Worm (Caenorhabditis elegans) whole organism, L4/young adult: ENCODE measurements around the gene R13A5.7.

ENCODE experiments used
- W03F9.2 ChIP-seq: fragments of 150-350 bp; optimal IDR thresholded peaks from 2 replicates; lab custom pipeline; 2014; ENCODE audit warnings: missing biosample characterization, missing genetic modification characterization
- dao-5 ChIP-seq: sonication (generic microtip); optimal IDR thresholded peaks from 2 replicates; lab custom pipeline; 2016; ENCODE audit warnings: missing genotype, missing genetic modification characterization, moderate library complexity, missing compliant biosample characterization
- him-1 ChIP-seq: sonication (generic microtip); optimal IDR thresholded peaks from 2 replicates; lab custom pipeline; 2016; ENCODE audit warnings: missing genotype, missing genetic modification reagents, missing genetic modification characterization, missing compliant biosample characterization

- TF ChIP-seq W03F9.2 (tag; lab: Kevin White, UChicago) (peak; percentile 21), dao-5 (tag; lab: Kevin White, UChicago) (no peak), him-1 (tag; lab: Kevin White, UChicago) (peak; percentile 25)
These were observed 14.3 kb upstream of the R13A5.7 start, which contains the start of gene cup-5 for ce11 chrIII:7584131-7584646.
